Fruit fly (Drosophila melanogaster) whole organism, embryonic: Measurements from ENCODE around the gene Rcd2.

Experiments used
- Awh ChIP-seq: fragments of 200-800 bp; sonication (Bioruptor generic); IDR thresholded peaks from 2 replicates; pipeline ENCODE4, ENCODE4 v1.3.6; 2022; ENCODE audit warnings: missing biosample characterization, missing genetic modification characterization
- BEAF-32 ChIP-seq: fragments of 200-800 bp; sonication (Bioruptor generic); optimal IDR thresholded peaks from 3 replicates; lab custom pipeline; 2017; ENCODE audit warnings: missing biosample characterization, missing genetic modification characterization, mild to moderate bottlenecking, moderate library complexity, missing genetic modification reagents
- CG10431 ChIP-seq: fragments of 200-800 bp; sonication (Bioruptor generic); optimal IDR thresholded peaks from 3 replicates; lab custom pipeline; 2018; ENCODE audit warnings: missing biosample characterization, mild to moderate bottlenecking, missing genetic modification characterization
- CG11695 ChIP-seq: fragments of 200-800 bp; sonication (Bioruptor generic); IDR thresholded peaks from 3 replicates; pipeline ENCODE4 v1.3.6; 2022; ENCODE audit warnings: missing biosample characterization, missing genetic modification characterization
- CG12155 ChIP-seq: fragments of 200-800 bp; sonication (Bioruptor generic); optimal IDR thresholded peaks from 3 replicates; lab custom pipeline; 2016; ENCODE audit warnings: missing biosample characterization, missing genetic modification characterization
- CG12391 ChIP-seq: fragments of 200-800 bp; sonication (Bioruptor generic); optimal IDR thresholded peaks from 3 replicates; lab custom pipeline; 2018; ENCODE audit warnings: missing biosample characterization, mild to moderate bottlenecking, missing genetic modification characterization, moderate library complexity
- CG13296 ChIP-seq: fragments of 200-800 bp; sonication (Bioruptor generic); optimal IDR thresholded peaks from 3 replicates; lab custom pipeline; 2018; ENCODE audit warnings: missing biosample characterization, mild to moderate bottlenecking, missing genetic modification characterization
- CG13424 ChIP-seq: fragments of 200-800 bp; sonication (Bioruptor generic); optimal IDR thresholded peaks from 2 replicates; lab custom pipeline; 2019; ENCODE audit warnings: missing biosample characterization, mild to moderate bottlenecking, missing genetic modification characterization, moderate library complexity
- CG14050 ChIP-seq: fragments of 200-800 bp; sonication (Bioruptor generic); IDR thresholded peaks from 3 replicates; pipeline ENCODE4 v1.3.6; 2022; ENCODE audit warnings: missing biosample characterization, missing genetic modification characterization
- CG14710 ChIP-seq: fragments of 200-800 bp; sonication (Bioruptor generic); optimal IDR thresholded peaks from 3 replicates; lab custom pipeline; 2019; ENCODE audit warnings: missing biosample characterization, mild to moderate bottlenecking, missing genetic modification characterization, moderate library complexity
- CG15011 ChIP-seq: fragments of 200-800 bp; sonication (Bioruptor generic); optimal IDR thresholded peaks from 3 replicates; lab custom pipeline; 2018; ENCODE audit warnings: missing biosample characterization, mild to moderate bottlenecking, missing genetic modification characterization
- CG1529 ChIP-seq: fragments of 200-800 bp; sonication (Bioruptor generic); optimal IDR thresholded peaks from 3 replicates; lab custom pipeline; 2018; ENCODE audit warnings: missing biosample characterization, missing genetic modification characterization
- CG15696 ChIP-seq: fragments of 200-800 bp; sonication (Bioruptor generic); optimal IDR thresholded peaks from 2 replicates; lab custom pipeline; 2019; ENCODE audit warnings: missing biosample characterization, mild to moderate bottlenecking, missing genetic modification characterization, moderate library complexity
- CG18764 ChIP-seq: fragments of 200-800 bp; sonication (Bioruptor generic); optimal IDR thresholded peaks from 3 replicates; lab custom pipeline; 2016; ENCODE audit warnings: missing biosample characterization, missing genetic modification characterization
- CG2120 ChIP-seq: fragments of 200-800 bp; sonication (Bioruptor generic); optimal IDR thresholded peaks from 3 replicates; lab custom pipeline; 2016; ENCODE audit warnings: missing biosample characterization, missing genetic modification characterization
- CG2199 ChIP-seq: fragments of 200-800 bp; sonication (Bioruptor generic); IDR thresholded peaks from 3 replicates; pipeline ENCODE4 v1.3.6; 2022; ENCODE audit warnings: missing biosample characterization, missing genetic modification characterization
- CG32532 ChIP-seq: fragments of 200-800 bp; sonication (Bioruptor generic); IDR thresholded peaks from 2 replicates; pipeline ENCODE4 v1.3.6; 2022; ENCODE audit warnings: missing biosample characterization, missing genetic modification characterization
- CG43689 ChIP-seq: fragments of 200-800 bp; sonication (Bioruptor generic); IDR thresholded peaks from 2 replicates; pipeline ENCODE4 v1.3.6; 2022; ENCODE audit warnings: missing biosample characterization, missing genetic modification characterization
- CG6683 ChIP-seq: fragments of 200-800 bp; sonication (Bioruptor generic); optimal IDR thresholded peaks from 2 replicates; lab custom pipeline; 2017; ENCODE audit warnings: missing biosample characterization, mild to moderate bottlenecking, missing genetic modification characterization, missing genetic modification reagents
- CG7271 ChIP-seq: fragments of 200-800 bp; sonication (Bioruptor generic); optimal IDR thresholded peaks from 2 replicates; lab custom pipeline; 2018; ENCODE audit warnings: missing biosample characterization, mild to moderate bottlenecking, missing genetic modification characterization, moderate library complexity
- CG7556 ChIP-seq: fragments of 200-800 bp; sonication (Bioruptor generic); optimal IDR thresholded peaks from 2 replicates; lab custom pipeline; 2017; ENCODE audit warnings: missing biosample characterization, mild to moderate bottlenecking, missing genetic modification characterization
- CG8944 ChIP-seq: fragments of 200-800 bp; sonication (Bioruptor generic); optimal IDR thresholded peaks from 3 replicates; lab custom pipeline; 2016; ENCODE audit warnings: missing biosample characterization, missing genetic modification characterization
- CTCF ChIP-seq: fragments of 200-800 bp; sonication (Bioruptor generic); optimal IDR thresholded peaks from 2 replicates; lab custom pipeline; 2017; ENCODE audit warnings: missing biosample characterization, mild to moderate bottlenecking, missing genetic modification characterization, moderate library complexity
- Chrac-16 ChIP-seq: fragments of 200-800 bp; sonication (Bioruptor generic); optimal IDR thresholded peaks from 3 replicates; lab custom pipeline; 2016; ENCODE audit warnings: missing biosample characterization, missing genetic modification characterization
- D19B ChIP-seq: fragments of 200-800 bp; sonication (Bioruptor generic); optimal IDR thresholded peaks from 2 replicates; lab custom pipeline; 2017; ENCODE audit warnings: missing biosample characterization, mild to moderate bottlenecking, missing genetic modification characterization
- Dad ChIP-seq: fragments of 200-800 bp; sonication (Bioruptor generic); optimal IDR thresholded peaks from 3 replicates; lab custom pipeline; 2016; ENCODE audit warnings: missing biosample characterization, missing genetic modification characterization
- Dip2 ChIP-seq: fragments of 200-800 bp; sonication (Bioruptor generic); IDR thresholded peaks from 2 replicates; pipeline ENCODE4 v1.3.6; 2022; ENCODE audit warnings: missing biosample characterization, missing genetic modification characterization
- HLHmδ ChIP-seq: fragments of 200-800 bp; sonication (Bioruptor generic); optimal IDR thresholded peaks from 2 replicates; lab custom pipeline; 2018; ENCODE audit warnings: missing biosample characterization, mild to moderate bottlenecking, missing genetic modification characterization, moderate library complexity
- Hr39 ChIP-seq: fragments of >200 bp; optimal IDR thresholded peaks from 2 replicates; lab custom pipeline; 2017
- Tbp ChIP-seq: fragments of >200 bp; optimal IDR thresholded peaks from 2 replicates; lab custom pipeline; 2018; ENCODE audit warnings: missing biosample characterization, missing genetic modification characterization
- ara ChIP-seq: fragments of 200-800 bp; sonication (Bioruptor generic); IDR thresholded peaks from 2 replicates; pipeline ENCODE4 v1.3.6; 2022; ENCODE audit warnings: missing biosample characterization, missing genetic modification characterization
- chif ChIP-seq, 2 experiments: fragments of 200-800 bp; sonication (Bioruptor generic); optimal IDR thresholded peaks; 3 replicates each; lab custom pipeline; 2016; ENCODE audit warnings: missing biosample characterization in 2 of 2, missing genetic modification characterization in 2 of 2
- cwo ChIP-seq: fragments of 200-800 bp; sonication (Bioruptor generic); optimal IDR thresholded peaks from 3 replicates; lab custom pipeline; 2017; ENCODE audit warnings: missing biosample characterization, missing genetic modification characterization, mild to moderate bottlenecking, moderate library complexity, missing genetic modification reagents
- dan ChIP-seq: fragments of 200-800 bp; sonication (Bioruptor generic); IDR thresholded peaks from 2 replicates; pipeline ENCODE4 v1.3.6; 2022; ENCODE audit warnings: missing biosample characterization, missing genetic modification characterization
- esg ChIP-seq: fragments of 200-800 bp; sonication (Bioruptor generic); conservative IDR thresholded peaks from 2 replicates; pipeline ENCODE4 v1.3.6; 2022; ENCODE audit warnings: missing biosample characterization, missing genetic modification characterization
- ewg ChIP-seq: fragments of 200-800 bp; sonication (Bioruptor generic); optimal IDR thresholded peaks from 3 replicates; lab custom pipeline; 2017; ENCODE audit warnings: mild to moderate bottlenecking, missing biosample characterization, missing genetic modification reagents, missing genetic modification characterization
- fd64A ChIP-seq: fragments of 200-800 bp; sonication (Bioruptor generic); optimal IDR thresholded peaks from 3 replicates; lab custom pipeline; 2018; ENCODE audit warnings: missing biosample characterization, mild to moderate bottlenecking, missing genetic modification characterization
- fd96Cb ChIP-seq: fragments of 200-800 bp; sonication (Bioruptor generic); optimal IDR thresholded peaks from 2 replicates; lab custom pipeline; 2018; ENCODE audit warnings: missing biosample characterization, mild to moderate bottlenecking, missing genetic modification characterization, moderate library complexity
- grau ChIP-seq: fragments of 200-800 bp; optimal IDR thresholded peaks from 3 replicates; lab custom pipeline; 2019; ENCODE audit warnings: missing biosample characterization, mild to moderate bottlenecking, missing genetic modification characterization, moderate library complexity
- gt ChIP-seq: fragments of 200-800 bp; sonication (Bioruptor generic); IDR thresholded peaks from 2 replicates; pipeline ENCODE4 v1.3.6; 2022; ENCODE audit warnings: missing biosample characterization, missing genetic modification characterization
- h ChIP-seq: fragments of >200 bp; optimal IDR thresholded peaks from 2 replicates; lab custom pipeline; 2017
- pnt ChIP-seq: fragments of 200-800 bp; sonication (Bioruptor generic); optimal IDR thresholded peaks from 3 replicates; lab custom pipeline; 2016; ENCODE audit warnings: missing biosample characterization, missing genetic modification characterization
- repo ChIP-seq: fragments of 200-800 bp; sonication (Bioruptor generic); optimal IDR thresholded peaks from 2 replicates; lab custom pipeline; 2016; ENCODE audit warnings: missing biosample characterization, missing genetic modification characterization
- scrt ChIP-seq: fragments of 200-800 bp; sonication (Bioruptor generic); optimal IDR thresholded peaks from 2 replicates; lab custom pipeline; 2018; ENCODE audit warnings: missing biosample characterization, mild to moderate bottlenecking, missing genetic modification characterization, moderate library complexity
- slp2 ChIP-seq: fragments of 200-800 bp; sonication (Bioruptor generic); optimal IDR thresholded peaks from 2 replicates; lab custom pipeline; 2016; ENCODE audit warnings: missing biosample characterization, missing genetic modification characterization
- sob ChIP-seq: fragments of 200-800 bp; sonication (Bioruptor generic); IDR thresholded peaks from 2 replicates; pipeline ENCODE4 v1.3.6; 2022; ENCODE audit warnings: missing biosample characterization, missing genetic modification characterization
- tgo ChIP-seq: fragments of 200-800 bp; sonication (Bioruptor generic); IDR thresholded peaks from 3 replicates; pipeline ENCODE4 v1.3.6; 2022; ENCODE audit warnings: missing biosample characterization, missing genetic modification characterization
- toy ChIP-seq: fragments of 200-800 bp; sonication (Bioruptor generic); IDR thresholded peaks from 2 replicates; pipeline ENCODE4 v1.3.6; 2022; ENCODE audit warnings: missing biosample characterization, missing genetic modification characterization
- unpg ChIP-seq: fragments of 200-800 bp; sonication (Bioruptor generic); optimal IDR thresholded peaks from 3 replicates; lab custom pipeline; 2018; ENCODE audit warnings: missing biosample characterization, mild to moderate bottlenecking, missing genetic modification characterization, moderate library complexity
- vfl ChIP-seq: fragments of 200-800 bp; sonication (Bioruptor generic); optimal IDR thresholded peaks from 2 replicates; lab custom pipeline; 2016; ENCODE audit warnings: missing biosample characterization, missing genetic modification characterization
- wek ChIP-seq: fragments of 200-800 bp; sonication (Bioruptor generic); optimal IDR thresholded peaks from 3 replicates; lab custom pipeline; 2018; ENCODE audit warnings: missing biosample characterization, mild to moderate bottlenecking, missing genetic modification characterization, moderate library complexity

The Rcd2 gene

dm6 chr3L:20540182-20540974, at the start of gene Rcd2 (continued):
- TF ChIP-seq CG2199 (GFP tag; lab: Robert Waterston, UW) (no peak), CG12155 (GFP tag; lab: Kevin White, UChicago) (peak; percentile 38), CG12391 (tag; lab: Kevin White, UChicago) (peak; percentile 86), D19B (peak; percentile 65), grau (tag; lab: Kevin White, UChicago) (peak; percentile 92), CG18764 (GFP tag; lab: Kevin White, UChicago) (peak; percentile 52), pnt (GFP tag; lab: Kevin White, UChicago) (no peak), CG1529 (GFP tag; lab: Kevin White, UChicago) (peak; percentile 50), dan (no peak), cwo (GFP tag; lab: Kevin White, UChicago) (peak; percentile 85), ara (GFP tag; lab: Robert Waterston, UW) (no peak), CG10431 (GFP tag; lab: Kevin White, UChicago) (no peak), chif (GFP tag; optimal IDR thresholded peaks at IDR 0.05; lab: Kevin White, UChicago) (peak in 1 of 2 experiments; percentile 47), sob (GFP tag; lab: Robert Waterston, UW) (peak; percentile 82), CG43689 (no peak), gt (no peak), Chrac-16 (GFP tag; lab: Kevin White, UChicago) (no peak), h (lab: Kevin White, UChicago) (no peak), CTCF (GFP tag; lab: Kevin White, UChicago) (peak; percentile 16), slp2 (peak; percentile 54), wek (GFP tag; lab: Kevin White, UChicago) (peak; percentile 37), CG6683 (GFP tag; lab: Kevin White, UChicago) (peak; percentile 88), CG13296 (peak; percentile 95), vfl (GFP tag; lab: Kevin White, UChicago) (peak; percentile 30), CG13424 (tag; lab: Kevin White, UChicago) (peak; percentile 87), CG11695 (peak; percentile 75), CG7556 (GFP tag; lab: Kevin White, UChicago) (peak; percentile 89), BEAF-32 (GFP tag; lab: Kevin White, UChicago) (peak; percentile 83), CG15696 (tag; lab: Kevin White, UChicago) (peak; percentile 63), CG8944 (GFP tag; lab: Kevin White, UChicago) (no peak), tgo (peak; percentile 82), ewg (no peak), CG14710 (peak; percentile 51), repo (GFP tag; lab: Kevin White, UChicago) (no peak), HLHmδ (no peak), Tbp (GFP tag; lab: Kevin White, UChicago) (no peak), toy (GFP tag; lab: Robert Waterston, UW) (peak; percentile 73), Dad (no peak), fd96Cb (tag; lab: Kevin White, UChicago) (peak; percentile 70), scrt (peak; percentile 83), CG7271 (tag; lab: Kevin White, UChicago) (peak; percentile 58), esg (GFP tag; lab: Robert Waterston, UW) (peak; percentile 60), Hr39 (lab: Kevin White, UChicago) (no peak), unpg (peak; percentile 90), CG15011 (peak; percentile 78), CG2120 (GFP tag; lab: Kevin White, UChicago) (peak; percentile 91), Dip2 (no peak), fd64A (no peak), CG14050 (GFP tag; lab: Robert Waterston, UW) (no peak; the same call in 1 of the 3 replicates), Awh (GFP tag; lab: Robert Waterston, UW) (peak; percentile 64; the same call in 1 of the 2 replicates), CG32532 (peak; percentile 93)
